Fruit fly (Drosophila melanogaster) whole organism, embryonic: ENCODE measurements around the gene CG42268.

Experiments
- CG10543 ChIP-seq: fragments of 200-800 bp; sonication (Bioruptor generic); optimal IDR thresholded peaks from 3 replicates; lab custom pipeline; 2017; ENCODE audit warnings: missing biosample characterization, mild to moderate bottlenecking, missing genetic modification characterization, moderate library complexity
- CG12236 ChIP-seq: fragments of 200-800 bp; sonication (Bioruptor generic); optimal IDR thresholded peaks from 2 replicates; lab custom pipeline; 2016; ENCODE audit warnings: missing biosample characterization, missing genetic modification characterization
- CG13624 ChIP-seq: fragments of 200-800 bp; sonication (Bioruptor generic); optimal IDR thresholded peaks from 2 replicates; lab custom pipeline; 2016; ENCODE audit warnings: missing biosample characterization, missing genetic modification characterization
- CG14050 ChIP-seq: fragments of 200-800 bp; sonication (Bioruptor generic); IDR thresholded peaks from 3 replicates; pipeline ENCODE4 v1.3.6; 2022; ENCODE audit warnings: missing biosample characterization, missing genetic modification characterization
- CG14965 ChIP-seq: fragments of 200-800 bp; sonication (Bioruptor generic); optimal IDR thresholded peaks from 2 replicates; lab custom pipeline; 2016; ENCODE audit warnings: missing biosample characterization, missing genetic modification characterization, borderline replicate concordance
- CG15696 ChIP-seq: fragments of 200-800 bp; sonication (Bioruptor generic); optimal IDR thresholded peaks from 2 replicates; lab custom pipeline; 2019; ENCODE audit warnings: missing biosample characterization, mild to moderate bottlenecking, missing genetic modification characterization, moderate library complexity
- CG1647 ChIP-seq: fragments of 200-800 bp; sonication (Bioruptor generic); optimal IDR thresholded peaks from 3 replicates; lab custom pipeline; 2016; ENCODE audit warnings: missing biosample characterization, missing genetic modification characterization
- CG18619 ChIP-seq: fragments of 200-800 bp; sonication (Bioruptor generic); optimal IDR thresholded peaks from 3 replicates; lab custom pipeline; 2017; ENCODE audit warnings: missing biosample characterization, mild to moderate bottlenecking, missing genetic modification characterization
- CG2116 ChIP-seq: fragments of 200-800 bp; sonication (Bioruptor generic); optimal IDR thresholded peaks from 3 replicates; lab custom pipeline; 2018; ENCODE audit warnings: missing biosample characterization, mild to moderate bottlenecking, missing genetic modification characterization
- CG3163 ChIP-seq: fragments of 200-800 bp; sonication (Bioruptor generic); optimal IDR thresholded peaks from 3 replicates; lab custom pipeline; 2016; ENCODE audit warnings: missing biosample characterization, missing genetic modification characterization
- CG3281 ChIP-seq: fragments of 200-800 bp; sonication (Bioruptor generic); optimal IDR thresholded peaks from 3 replicates; lab custom pipeline; 2017; ENCODE audit warnings: missing biosample characterization, mild to moderate bottlenecking, missing genetic modification characterization
- CG34376 ChIP-seq: fragments of 200-800 bp; sonication (Bioruptor generic); optimal IDR thresholded peaks from 2 replicates; lab custom pipeline; 2018; ENCODE audit warnings: missing biosample characterization, mild to moderate bottlenecking, missing genetic modification characterization
- CG5245 ChIP-seq: fragments of 200-800 bp; sonication (Bioruptor generic); optimal IDR thresholded peaks from 3 replicates; lab custom pipeline; 2016; ENCODE audit warnings: missing biosample characterization, missing genetic modification characterization
- CG6813 ChIP-seq: fragments of 200-800 bp; sonication (Bioruptor generic); optimal IDR thresholded peaks from 2 replicates; lab custom pipeline; 2017; ENCODE audit warnings: missing biosample characterization, missing genetic modification characterization, mild to moderate bottlenecking, moderate library complexity, missing genetic modification reagents
- CG7745 ChIP-seq: fragments of 200-800 bp; sonication (Bioruptor generic); optimal IDR thresholded peaks from 2 replicates; lab custom pipeline; 2018; ENCODE audit warnings: missing biosample characterization, mild to moderate bottlenecking, missing genetic modification characterization, moderate library complexity
- CG7963 ChIP-seq: fragments of 200-800 bp; sonication (Bioruptor generic); IDR thresholded peaks from 3 replicates; pipeline ENCODE4 v1.3.6; 2022; ENCODE audit warnings: missing biosample characterization, missing genetic modification characterization; ENCODE audit not compliant: partially characterized antibody
- CG7987 ChIP-seq: fragments of 200-800 bp; sonication (Bioruptor generic); optimal IDR thresholded peaks from 2 replicates; lab custom pipeline; 2018; ENCODE audit warnings: missing biosample characterization, mild to moderate bottlenecking, missing genetic modification characterization, moderate library complexity
- Dip2 ChIP-seq: fragments of 200-800 bp; sonication (Bioruptor generic); IDR thresholded peaks from 2 replicates; pipeline ENCODE4 v1.3.6; 2022; ENCODE audit warnings: missing biosample characterization, missing genetic modification characterization
- GATAe ChIP-seq: fragments of 200-800 bp; sonication (Bioruptor generic); conservative IDR thresholded peaks from 2 replicates; pipeline ENCODE4 v1.3.6; 2022; ENCODE audit warnings: missing biosample characterization, missing genetic modification characterization
- HLH3B ChIP-seq: fragments of 200-800 bp; sonication (Bioruptor generic); IDR thresholded peaks from 2 replicates; pipeline ENCODE4 v1.3.6; 2022; ENCODE audit warnings: missing biosample characterization, missing genetic modification characterization
- Neu2 ChIP-seq: fragments of 200-800 bp; sonication (Bioruptor generic); optimal IDR thresholded peaks from 3 replicates; lab custom pipeline; 2016; ENCODE audit warnings: missing biosample characterization, missing genetic modification characterization, borderline replicate concordance
- Ravus ChIP-seq: fragments of 200-800 bp; sonication (Bioruptor generic); IDR thresholded peaks from 2 replicates; pipeline ENCODE4 v1.3.6; 2022; ENCODE audit warnings: missing biosample characterization, missing genetic modification characterization
- Scr ChIP-seq: fragments of 200-800 bp; sonication (Bioruptor generic); IDR thresholded peaks from 2 replicates; pipeline ENCODE4 v1.3.6; 2022; ENCODE audit warnings: missing biosample characterization, missing genetic modification characterization; ENCODE audit not compliant: partially characterized antibody
- Xbp1 ChIP-seq: fragments of 200-800 bp; sonication (Bioruptor generic); optimal IDR thresholded peaks from 3 replicates; lab custom pipeline; 2016; ENCODE audit warnings: missing biosample characterization, mild to moderate bottlenecking, missing genetic modification characterization
- YL-1 ChIP-seq: fragments of 200-800 bp; sonication (Bioruptor generic); optimal IDR thresholded peaks from 3 replicates; lab custom pipeline; 2017; ENCODE audit warnings: missing biosample characterization, mild to moderate bottlenecking, missing genetic modification characterization
- bigmax ChIP-seq: fragments of 200-800 bp; sonication (Bioruptor generic); optimal IDR thresholded peaks from 2 replicates; lab custom pipeline; 2018; ENCODE audit warnings: missing biosample characterization, mild to moderate bottlenecking, missing genetic modification characterization
- chm ChIP-seq: fragments of 200-800 bp; sonication (Bioruptor generic); IDR thresholded peaks from 2 replicates; pipeline ENCODE4 v1.3.6; 2022; ENCODE audit warnings: missing biosample characterization, missing genetic modification characterization
- cwo ChIP-seq: fragments of 200-800 bp; sonication (Bioruptor generic); optimal IDR thresholded peaks from 3 replicates; lab custom pipeline; 2017; ENCODE audit warnings: missing biosample characterization, missing genetic modification characterization, mild to moderate bottlenecking, moderate library complexity, missing genetic modification reagents
- dan ChIP-seq: fragments of 200-800 bp; sonication (Bioruptor generic); IDR thresholded peaks from 2 replicates; pipeline ENCODE4 v1.3.6; 2022; ENCODE audit warnings: missing biosample characterization, missing genetic modification characterization
- exex ChIP-seq: fragments of 200-800 bp; sonication (Bioruptor generic); optimal IDR thresholded peaks from 4 replicates; lab custom pipeline; 2018; ENCODE audit warnings: missing biosample characterization, mild to moderate bottlenecking, missing genetic modification characterization, moderate library complexity
- ftz-f1 ChIP-seq: fragments of 200-800 bp; sonication (Bioruptor generic); optimal IDR thresholded peaks from 2 replicates; lab custom pipeline; 2016; ENCODE audit warnings: missing biosample characterization, missing genetic modification characterization
- fu2 ChIP-seq: fragments of 200-800 bp; sonication (Bioruptor generic); optimal IDR thresholded peaks from 2 replicates; lab custom pipeline; 2016; ENCODE audit warnings: missing biosample characterization, missing genetic modification characterization
- gro ChIP-seq: fragments of 200-800 bp; sonication (Bioruptor generic); optimal IDR thresholded peaks from 2 replicates; lab custom pipeline; 2016; ENCODE audit warnings: missing biosample characterization, missing genetic modification characterization
- hb ChIP-seq: fragments of 200-800 bp; sonication (Bioruptor generic); IDR thresholded peaks from 3 replicates; pipeline ENCODE4 v1.3.6; 2022; ENCODE audit warnings: missing biosample characterization, missing genetic modification characterization; ENCODE audit not compliant: partially characterized antibody
- jing ChIP-seq: fragments of 200-800 bp; sonication (Bioruptor generic); optimal IDR thresholded peaks from 2 replicates; lab custom pipeline; 2018; ENCODE audit warnings: missing biosample characterization, mild to moderate bottlenecking, missing genetic modification characterization
- kni ChIP-seq: fragments of 200-800 bp; sonication (Bioruptor generic); optimal IDR thresholded peaks from 3 replicates; lab custom pipeline; 2017; ENCODE audit warnings: mild to moderate bottlenecking, missing biosample characterization, missing genetic modification reagents, missing genetic modification characterization
- mirr ChIP-seq: fragments of 200-800 bp; sonication (Bioruptor generic); optimal IDR thresholded peaks from 3 replicates; lab custom pipeline; 2018; ENCODE audit warnings: missing biosample characterization, mild to moderate bottlenecking, missing genetic modification characterization
- nerfin-2 ChIP-seq: fragments of 200-800 bp; sonication (Bioruptor generic); IDR thresholded peaks from 2 replicates; pipeline ENCODE4 v1.3.6; 2022; ENCODE audit warnings: missing biosample characterization, missing genetic modification characterization; ENCODE audit not compliant: partially characterized antibody
- nom ChIP-seq: fragments of 200-800 bp; sonication (Bioruptor generic); optimal IDR thresholded peaks from 2 replicates; lab custom pipeline; 2017; ENCODE audit warnings: missing biosample characterization, missing genetic modification characterization, mild to moderate bottlenecking, moderate library complexity, missing genetic modification reagents
- onecut ChIP-seq: fragments of 200-800 bp; sonication (Bioruptor generic); IDR thresholded peaks from 2 replicates; pipeline ENCODE4 v1.3.6; 2022; ENCODE audit warnings: missing biosample characterization, missing genetic modification characterization
- pfk ChIP-seq: fragments of 200-800 bp; sonication (Bioruptor generic); optimal IDR thresholded peaks from 2 replicates; lab custom pipeline; 2018; ENCODE audit warnings: missing biosample characterization, mild to moderate bottlenecking, missing genetic modification characterization, moderate library complexity
- prd ChIP-seq, 3 experiments: fragments of >200 bp in 2 of 3; fragments of 200-800 bp in 1 of 3; sonication (Bioruptor generic) in 1 of 3; optimal IDR thresholded peaks in 2 of 3; IDR thresholded peaks in 1 of 3; 2 replicates in 2 of 3; 3 replicates in 1 of 3; pipeline versions ENCODE4 v1.3.6 to Lab custom; 2017 to 2022; ENCODE audit warnings: missing biosample characterization in 1 of 3, missing genetic modification characterization in 1 of 3
- row ChIP-seq: fragments of 200-800 bp; sonication (Bioruptor generic); IDR thresholded peaks from 3 replicates; pipeline ENCODE4 v1.3.6; 2022; ENCODE audit warnings: missing biosample characterization, missing genetic modification characterization
- sd ChIP-seq: fragments of 200-800 bp; sonication (Bioruptor generic); optimal IDR thresholded peaks from 3 replicates; lab custom pipeline; 2018; ENCODE audit warnings: missing biosample characterization, mild to moderate bottlenecking, missing genetic modification characterization, moderate library complexity
- slbo ChIP-seq: fragments of 200-800 bp; sonication (Bioruptor generic); IDR thresholded peaks from 2 replicates; pipeline ENCODE4 v1.3.6; 2022; ENCODE audit warnings: missing biosample characterization, missing genetic modification characterization
- sqz ChIP-seq: fragments of 200-800 bp; sonication (Bioruptor generic); optimal IDR thresholded peaks from 3 replicates; lab custom pipeline; 2018; ENCODE audit warnings: missing biosample characterization, mild to moderate bottlenecking, missing genetic modification characterization
- tgo ChIP-seq: fragments of 200-800 bp; sonication (Bioruptor generic); IDR thresholded peaks from 3 replicates; pipeline ENCODE4 v1.3.6; 2022; ENCODE audit warnings: missing biosample characterization, missing genetic modification characterization
- toy ChIP-seq: fragments of 200-800 bp; sonication (Bioruptor generic); IDR thresholded peaks from 2 replicates; pipeline ENCODE4 v1.3.6; 2022; ENCODE audit warnings: missing biosample characterization, missing genetic modification characterization
- tx ChIP-seq: fragments of 200-800 bp; sonication (Bioruptor generic); optimal IDR thresholded peaks from 2 replicates; lab custom pipeline; 2016; ENCODE audit warnings: missing biosample characterization, missing genetic modification characterization
- z ChIP-seq: fragments of 200-800 bp; sonication (Bioruptor generic); IDR thresholded peaks from 3 replicates; pipeline ENCODE4 v1.3.6; 2022; ENCODE audit warnings: missing biosample characterization, missing genetic modification characterization

The CG42268 gene

DNA sequence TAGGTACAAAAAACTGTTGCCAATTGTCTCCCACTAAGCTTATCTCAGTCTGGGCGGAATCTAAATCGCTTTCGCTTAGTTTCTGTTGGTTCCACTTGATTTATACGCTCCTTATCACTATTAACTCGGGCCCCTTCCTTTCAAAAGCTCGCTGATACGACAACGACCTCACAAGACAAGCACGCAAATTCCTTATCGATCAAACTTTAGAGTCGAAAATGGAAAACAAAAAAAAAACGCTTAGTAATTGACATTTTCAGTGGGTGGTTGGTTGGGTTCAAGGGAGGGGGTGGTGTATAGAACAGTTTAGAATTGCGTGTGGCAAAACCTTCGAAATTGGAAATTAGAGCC, 68.7 kb downstream of the CG42268 start:
- peak; percentile 7 for TF ChIP-seq CG3281
- no peak for TF ChIP-seq chm (GFP tag; lab: Robert Waterston, UW)
- 0 out of 2 replicates have a peak, but pooled peaks have one; percentile 17 for TF ChIP-seq HLH3B (GFP tag; lab: Robert Waterston, UW)
- TF ChIP-seq gro (GFP tag; lab: Kevin White, UChicago), result peak; percentile 60
- peak; percentile 55 for TF ChIP-seq sqz (GFP tag; lab: Kevin White, UChicago)
- peak; percentile 20 for TF ChIP-seq pfk (GFP tag; lab: Kevin White, UChicago)
- peak; percentile 93 for TF ChIP-seq CG34376
- TF ChIP-seq sd (tag; lab: Kevin White, UChicago), result peak; percentile 66
- peak; percentile 89 for TF ChIP-seq mirr (GFP tag; lab: Kevin White, UChicago)
- TF ChIP-seq CG7987, result no peak
- TF ChIP-seq GATAe (GFP tag; lab: Robert Waterston, UW), result peak; percentile 90
- no peak for TF ChIP-seq fu2 (GFP tag; lab: Kevin White, UChicago)
- no peak for TF ChIP-seq slbo (GFP tag; lab: Robert Waterston, UW)
- no peak for TF ChIP-seq nom (GFP tag; lab: Kevin White, UChicago)
- TF ChIP-seq CG12236 (GFP tag; lab: Kevin White, UChicago), result no peak
- no peak for TF ChIP-seq dan
- TF ChIP-seq CG18619 (GFP tag; lab: Kevin White, UChicago), result no peak
- TF ChIP-seq CG6813, result no peak
- TF ChIP-seq cwo (GFP tag; lab: Kevin White, UChicago), result peak; percentile 74
- peak; percentile 7 for TF ChIP-seq YL-1 (GFP tag; lab: Kevin White, UChicago)
- TF ChIP-seq CG2116 (GFP tag; lab: Kevin White, UChicago), result no peak
- no peak for TF ChIP-seq Ravus (GFP tag; lab: Robert Waterston, UW)
- no peak for TF ChIP-seq CG13624 (GFP tag; lab: Kevin White, UChicago)
- TF ChIP-seq z, result no peak
- no peak for TF ChIP-seq CG7745 (tag; lab: Kevin White, UChicago)
- no peak for TF ChIP-seq Scr (GFP tag; lab: Robert Waterston, UW)
- no peak for TF ChIP-seq tgo (GFP tag; lab: Robert Waterston, UW)
- no peak for TF ChIP-seq toy (GFP tag; lab: Robert Waterston, UW)
- no peak for TF ChIP-seq nerfin-2 (GFP tag; lab: Robert Waterston, UW)
- TF ChIP-seq CG5245 (GFP tag; lab: Kevin White, UChicago), result no peak
- no peak for TF ChIP-seq Dip2 (GFP tag; lab: Robert Waterston, UW)
- TF ChIP-seq row (GFP tag; lab: Robert Waterston, UW), result peak; percentile 5; the same call in 1 of the 3 replicates
- TF ChIP-seq CG1647 (GFP tag; lab: Kevin White, UChicago), result no peak
- TF ChIP-seq bigmax, result peak; percentile 12
- peak; percentile 70 for TF ChIP-seq onecut
- peak; percentile 97 for TF ChIP-seq exex (tag; lab: Kevin White, UChicago)
- no peak for TF ChIP-seq prd (optimal IDR thresholded peaks at IDR 0.05; lab: Kevin White, UChicago)
- TF ChIP-seq prd (GFP tag; IDR thresholded peaks at IDR 0.05; lab: Robert Waterston, UW), result no peak
- TF ChIP-seq CG3163 (GFP tag; lab: Kevin White, UChicago), result no peak
- TF ChIP-seq kni (GFP tag; lab: Kevin White, UChicago), result no peak
- no peak for TF ChIP-seq CG14050 (GFP tag; lab: Robert Waterston, UW)
- no peak for TF ChIP-seq Xbp1 (GFP tag; lab: Kevin White, UChicago)
- TF ChIP-seq CG10543 (GFP tag; lab: Kevin White, UChicago), result peak; percentile 51
- TF ChIP-seq hb (GFP tag; lab: Robert Waterston, UW), result no peak
- TF ChIP-seq CG14965 (GFP tag; lab: Kevin White, UChicago), result no peak
- no peak for TF ChIP-seq tx (GFP tag; lab: Kevin White, UChicago)
- no peak for TF ChIP-seq Neu2 (GFP tag; lab: Kevin White, UChicago)
- TF ChIP-seq ftz-f1, result peak; percentile 51
- TF ChIP-seq CG15696 (tag; lab: Kevin White, UChicago), result no peak
- no peak for TF ChIP-seq CG7963
- no peak for TF ChIP-seq jing (GFP tag; lab: Kevin White, UChicago)
